Fruit fly (Drosophila melanogaster) whole organism, embryonic: ENCODE results near the gene Tpr2.

Source experiments
- CG10209 ChIP-seq: fragments of 200-800 bp; sonication (Bioruptor generic); optimal IDR thresholded peaks from 3 replicates; lab custom pipeline; 2017; ENCODE audit warnings: missing biosample characterization, mild to moderate bottlenecking, missing genetic modification characterization, missing genetic modification reagents
- CG11398 ChIP-seq: fragments of 200-800 bp; sonication (Bioruptor generic); optimal IDR thresholded peaks from 2 replicates; lab custom pipeline; 2016; ENCODE audit warnings: missing biosample characterization, missing genetic modification characterization
- CG12155 ChIP-seq: fragments of 200-800 bp; sonication (Bioruptor generic); optimal IDR thresholded peaks from 3 replicates; lab custom pipeline; 2016; ENCODE audit warnings: missing biosample characterization, missing genetic modification characterization
- CG13424 ChIP-seq: fragments of 200-800 bp; sonication (Bioruptor generic); optimal IDR thresholded peaks from 2 replicates; lab custom pipeline; 2019; ENCODE audit warnings: missing biosample characterization, mild to moderate bottlenecking, missing genetic modification characterization, moderate library complexity
- CG15601 ChIP-seq: fragments of 200-800 bp; sonication (Bioruptor generic); optimal IDR thresholded peaks from 3 replicates; lab custom pipeline; 2019; ENCODE audit warnings: missing biosample characterization, mild to moderate bottlenecking, missing genetic modification characterization, moderate library complexity
- CG1602 ChIP-seq: fragments of 200-800 bp; sonication (Bioruptor generic); optimal IDR thresholded peaks from 3 replicates; lab custom pipeline; 2016; ENCODE audit warnings: missing biosample characterization, missing genetic modification characterization
- CG1647 ChIP-seq: fragments of 200-800 bp; sonication (Bioruptor generic); optimal IDR thresholded peaks from 3 replicates; lab custom pipeline; 2016; ENCODE audit warnings: missing biosample characterization, missing genetic modification characterization
- CG32532 ChIP-seq: fragments of 200-800 bp; sonication (Bioruptor generic); IDR thresholded peaks from 2 replicates; pipeline ENCODE4 v1.3.6; 2022; ENCODE audit warnings: missing biosample characterization, missing genetic modification characterization
- CG4424 ChIP-seq: fragments of 200-800 bp; sonication (Bioruptor generic); optimal IDR thresholded peaks from 3 replicates; lab custom pipeline; 2016; ENCODE audit warnings: missing biosample characterization, missing genetic modification characterization
- CG4854 ChIP-seq: fragments of 200-800 bp; sonication (Bioruptor generic); optimal IDR thresholded peaks from 2 replicates; lab custom pipeline; 2016; ENCODE audit warnings: missing biosample characterization, missing genetic modification characterization, inconsistent platforms
- CG6654 ChIP-seq: fragments of 200-800 bp; sonication (Bioruptor generic); optimal IDR thresholded peaks from 2 replicates; lab custom pipeline; 2017; ENCODE audit warnings: missing biosample characterization, mild to moderate bottlenecking, missing genetic modification characterization
- CG7745 ChIP-seq: fragments of 200-800 bp; sonication (Bioruptor generic); optimal IDR thresholded peaks from 2 replicates; lab custom pipeline; 2018; ENCODE audit warnings: missing biosample characterization, mild to moderate bottlenecking, missing genetic modification characterization, moderate library complexity
- CG7987 ChIP-seq: fragments of 200-800 bp; sonication (Bioruptor generic); optimal IDR thresholded peaks from 2 replicates; lab custom pipeline; 2018; ENCODE audit warnings: missing biosample characterization, mild to moderate bottlenecking, missing genetic modification characterization, moderate library complexity
- CG8359 ChIP-seq: fragments of 200-800 bp; sonication (Bioruptor generic); optimal IDR thresholded peaks from 2 replicates; lab custom pipeline; 2017; ENCODE audit warnings: missing biosample characterization, mild to moderate bottlenecking, missing genetic modification characterization, borderline replicate concordance
- CG8944 ChIP-seq: fragments of 200-800 bp; sonication (Bioruptor generic); optimal IDR thresholded peaks from 3 replicates; lab custom pipeline; 2016; ENCODE audit warnings: missing biosample characterization, missing genetic modification characterization
- CG9932 ChIP-seq: fragments of 200-800 bp; sonication (Bioruptor generic); IDR thresholded peaks from 2 replicates; pipeline ENCODE4 v1.3.6; 2022; ENCODE audit warnings: missing biosample characterization, missing genetic modification characterization
- CHES-1-like ChIP-seq: fragments of 200-800 bp; sonication (Bioruptor generic); optimal IDR thresholded peaks from 2 replicates; lab custom pipeline; 2016; ENCODE audit warnings: missing biosample characterization, missing genetic modification characterization
- CkIIα-i1 ChIP-seq: fragments of 200-800 bp; sonication (Bioruptor generic); IDR thresholded peaks from 2 replicates; pipeline ENCODE4 v1.3.6; 2022; ENCODE audit warnings: missing biosample characterization, missing genetic modification characterization
- CrebB ChIP-seq: fragments of 200-800 bp; sonication (Bioruptor generic); optimal IDR thresholded peaks from 3 replicates; lab custom pipeline; 2018; ENCODE audit warnings: missing biosample characterization, mild to moderate bottlenecking, missing genetic modification characterization
- Dad ChIP-seq: fragments of 200-800 bp; sonication (Bioruptor generic); optimal IDR thresholded peaks from 3 replicates; lab custom pipeline; 2016; ENCODE audit warnings: missing biosample characterization, missing genetic modification characterization
- Dfd ChIP-seq, 2 experiments: fragments of >200 bp; optimal IDR thresholded peaks; 2 replicates each; lab custom pipeline; 2017; ENCODE audit warnings: missing biosample characterization in 2 of 2, missing genetic modification characterization in 2 of 2
- Dip2 ChIP-seq: fragments of 200-800 bp; sonication (Bioruptor generic); IDR thresholded peaks from 2 replicates; pipeline ENCODE4 v1.3.6; 2022; ENCODE audit warnings: missing biosample characterization, missing genetic modification characterization
- Fer3 ChIP-seq: fragments of 200-800 bp; sonication (Bioruptor generic); optimal IDR thresholded peaks from 2 replicates; lab custom pipeline; 2018; ENCODE audit warnings: missing biosample characterization, mild to moderate bottlenecking, missing genetic modification characterization, moderate library complexity
- Hey ChIP-seq: fragments of 200-800 bp; sonication (Bioruptor generic); optimal IDR thresholded peaks from 3 replicates; lab custom pipeline; 2018; ENCODE audit warnings: missing biosample characterization, mild to moderate bottlenecking, missing genetic modification characterization
- Hmx ChIP-seq: fragments of 200-800 bp; sonication (Bioruptor generic); optimal IDR thresholded peaks from 2 replicates; lab custom pipeline; 2016; ENCODE audit warnings: missing biosample characterization, missing genetic modification characterization
- Lim3 ChIP-seq: fragments of 200-800 bp; sonication (Bioruptor generic); IDR thresholded peaks from 2 replicates; pipeline ENCODE4 v1.3.6; 2022; ENCODE audit warnings: missing biosample characterization, missing genetic modification characterization
- MESR4 ChIP-seq: fragments of 200-800 bp; sonication (Bioruptor generic); optimal IDR thresholded peaks from 2 replicates; lab custom pipeline; 2018; ENCODE audit warnings: missing biosample characterization, mild to moderate bottlenecking, missing genetic modification characterization, moderate library complexity
- MTF-1 ChIP-seq: fragments of 200-800 bp; sonication (Bioruptor generic); optimal IDR thresholded peaks from 2 replicates; lab custom pipeline; 2018; ENCODE audit warnings: missing biosample characterization, mild to moderate bottlenecking, missing genetic modification characterization, borderline replicate concordance
- Neu2 ChIP-seq: fragments of 200-800 bp; sonication (Bioruptor generic); optimal IDR thresholded peaks from 3 replicates; lab custom pipeline; 2016; ENCODE audit warnings: missing biosample characterization, missing genetic modification characterization, borderline replicate concordance
- Ptx1 ChIP-seq: fragments of 200-800 bp; sonication (Bioruptor generic); IDR thresholded peaks from 2 replicates; pipeline ENCODE4 v1.3.6; 2022; ENCODE audit warnings: missing biosample characterization, missing genetic modification characterization
- Stat92E ChIP-seq, 3 experiments: fragments of >200 bp in 2 of 3; fragments of 200-800 bp in 1 of 3; sonication (Bioruptor generic) in 1 of 3; optimal IDR thresholded peaks; 2 replicates each; lab custom pipeline; 2017 to 2019; ENCODE audit warnings: missing biosample characterization in 3 of 3, missing genetic modification characterization in 3 of 3, mild to moderate bottlenecking in 1 of 3, moderate library complexity in 1 of 3
- ase ChIP-seq: fragments of 200-800 bp; sonication (Bioruptor generic); IDR thresholded peaks from 3 replicates; pipeline ENCODE4 v1.3.6; 2022; ENCODE audit warnings: missing biosample characterization, missing genetic modification characterization
- ato ChIP-seq: fragments of 200-800 bp; sonication (Bioruptor generic); IDR thresholded peaks from 2 replicates; pipeline ENCODE4 v1.3.6; 2022; ENCODE audit warnings: missing biosample characterization, missing genetic modification characterization; ENCODE audit not compliant: partially characterized antibody
- bab2 ChIP-seq: fragments of 200-800 bp; sonication (Bioruptor generic); optimal IDR thresholded peaks from 2 replicates; lab custom pipeline; 2016; ENCODE audit warnings: missing biosample characterization, missing genetic modification characterization
- corto ChIP-seq: fragments of 200-800 bp; sonication (Bioruptor generic); optimal IDR thresholded peaks from 2 replicates; lab custom pipeline; 2016; ENCODE audit warnings: missing biosample characterization, mild to moderate bottlenecking, missing genetic modification characterization, moderate library complexity
- ems ChIP-seq: fragments of 200-800 bp; sonication (Bioruptor generic); optimal IDR thresholded peaks from 3 replicates; lab custom pipeline; 2016; ENCODE audit warnings: missing biosample characterization, missing genetic modification characterization
- gcm ChIP-seq: fragments of 200-800 bp; sonication (Bioruptor generic); optimal IDR thresholded peaks from 2 replicates; lab custom pipeline; 2019; ENCODE audit warnings: missing biosample characterization, mild to moderate bottlenecking, missing genetic modification characterization, moderate library complexity
- gfzf ChIP-seq: fragments of 200-800 bp; sonication (Bioruptor generic); optimal IDR thresholded peaks from 2 replicates; lab custom pipeline; 2016; ENCODE audit warnings: missing biosample characterization, mild to moderate bottlenecking, missing genetic modification characterization, moderate library complexity
- ham ChIP-seq: fragments of 200-800 bp; sonication (Bioruptor generic); IDR thresholded peaks from 2 replicates; pipeline ENCODE4 v1.3.6; 2022; ENCODE audit warnings: missing biosample characterization, missing genetic modification characterization
- kay ChIP-seq: fragments of 200-800 bp; sonication (Bioruptor generic); optimal IDR thresholded peaks from 2 replicates; lab custom pipeline; 2016; ENCODE audit warnings: missing biosample characterization, missing genetic modification characterization
- knrl ChIP-seq: fragments of 200-800 bp; sonication (Bioruptor generic); IDR thresholded peaks from 3 replicates; pipeline ENCODE4 v1.3.6; 2022; ENCODE audit warnings: missing biosample characterization, missing genetic modification characterization; ENCODE audit not compliant: partially characterized antibody
- lilli ChIP-seq: fragments of 200-800 bp; sonication (Bioruptor generic); optimal IDR thresholded peaks from 3 replicates; lab custom pipeline; 2016; ENCODE audit warnings: missing biosample characterization, missing genetic modification characterization
- org-1 ChIP-seq: fragments of 200-800 bp; sonication (Bioruptor generic); optimal IDR thresholded peaks from 2 replicates; lab custom pipeline; 2017; ENCODE audit warnings: missing biosample characterization, missing genetic modification characterization
- pfk ChIP-seq: fragments of 200-800 bp; sonication (Bioruptor generic); optimal IDR thresholded peaks from 2 replicates; lab custom pipeline; 2018; ENCODE audit warnings: missing biosample characterization, mild to moderate bottlenecking, missing genetic modification characterization, moderate library complexity
- prd ChIP-seq, 3 experiments: fragments of >200 bp in 2 of 3; fragments of 200-800 bp in 1 of 3; sonication (Bioruptor generic) in 1 of 3; optimal IDR thresholded peaks in 2 of 3; IDR thresholded peaks in 1 of 3; 2 replicates in 2 of 3; 3 replicates in 1 of 3; pipeline versions ENCODE4 v1.3.6 to Lab custom; 2017 to 2022; ENCODE audit warnings: missing biosample characterization in 1 of 3, missing genetic modification characterization in 1 of 3
- sens ChIP-seq: fragments of 200-800 bp; sonication (Bioruptor generic); peaks from one replicate; lab custom pipeline; 2016; ENCODE audit warnings: missing biosample characterization, missing genetic modification characterization
- sisA ChIP-seq: fragments of 200-800 bp; sonication (Bioruptor generic); IDR thresholded peaks from 2 replicates; pipeline ENCODE4 v1.3.6; 2022; ENCODE audit warnings: missing biosample characterization, missing genetic modification characterization
- vvl ChIP-seq: fragments of 200-800 bp; sonication (Bioruptor generic); IDR thresholded peaks from 2 replicates; pipeline ENCODE4 v1.3.6; 2022; ENCODE audit warnings: missing biosample characterization, missing genetic modification characterization
- wek ChIP-seq: fragments of 200-800 bp; sonication (Bioruptor generic); optimal IDR thresholded peaks from 3 replicates; lab custom pipeline; 2018; ENCODE audit warnings: missing biosample characterization, mild to moderate bottlenecking, missing genetic modification characterization, moderate library complexity

Gene Tpr2

dm6 chr2L:16492617-16493203 is 1.4 kb downstream of the Tpr2 start (continued):
- TF ChIP-seq ato (GFP tag; lab: Robert Waterston, UW) (no peak), CrebB (peak; percentile 75), CG1647 (no peak), corto (GFP tag; lab: Kevin White, UChicago) (peak; percentile 75), sisA (GFP tag; lab: Robert Waterston, UW) (peak; percentile 61), CG32532 (GFP tag; lab: Robert Waterston, UW) (peak; percentile 76), Neu2 (GFP tag; lab: Kevin White, UChicago) (no peak), ems (GFP tag; lab: Kevin White, UChicago) (peak; percentile 77), CG7987 (no peak), CG8944 (GFP tag; lab: Kevin White, UChicago) (peak; percentile 58), CG15601 (tag; lab: Kevin White, UChicago) (peak; percentile 64), MESR4 (peak; percentile 7), CG11398 (no peak), Fer3 (peak; percentile 76), CG9932 (GFP tag; lab: Robert Waterston, UW) (peak; percentile 44; the same call in 1 of the 2 replicates), vvl (GFP tag; lab: Robert Waterston, UW) (peak; percentile 82), gfzf (GFP tag; lab: Kevin White, UChicago) (no peak), Dad (GFP tag; lab: Kevin White, UChicago) (peak; percentile 58), gcm (peak; percentile 80), CG7745 (tag; lab: Kevin White, UChicago) (no peak), CG13424 (tag; lab: Kevin White, UChicago) (peak; percentile 86), Hey (tag; lab: Kevin White, UChicago) (peak; percentile 11), CG10209 (GFP tag; lab: Kevin White, UChicago) (peak; percentile 79), wek (GFP tag; lab: Kevin White, UChicago) (peak; percentile 43), CG6654 (GFP tag; lab: Kevin White, UChicago) (peak; percentile 84), knrl (GFP tag; lab: Robert Waterston, UW) (no peak), Dip2 (GFP tag; lab: Robert Waterston, UW) (no peak), CHES-1-like (GFP tag; lab: Kevin White, UChicago) (peak; percentile 57), sens (GFP tag; lab: Kevin White, UChicago) (peak; percentile 94), Hmx (no peak), org-1 (GFP tag; lab: Kevin White, UChicago) (peak; percentile 67), lilli (GFP tag; lab: Kevin White, UChicago) (peak; percentile 77), CG1602 (GFP tag; lab: Kevin White, UChicago) (peak; percentile 64), Stat92E (GFP tag; optimal IDR thresholded peaks at IDR 0.05; lab: Kevin White, UChicago) (peak in 1 of 3 experiments; percentile 27), prd (optimal IDR thresholded peaks at IDR 0.05; lab: Kevin White, UChicago) (no peak), prd (GFP tag; IDR thresholded peaks at IDR 0.05; lab: Robert Waterston, UW) (peak; percentile 85), CG8359 (peak; percentile 39), bab2 (GFP tag; lab: Kevin White, UChicago) (peak; percentile 68), CG4854 (GFP tag; lab: Kevin White, UChicago) (peak; percentile 25), ham (GFP tag; lab: Robert Waterston, UW) (no peak), MTF-1 (peak; percentile 59), Lim3 (GFP tag; lab: Robert Waterston, UW) (no peak), Dfd (GFP tag; optimal IDR thresholded peaks at IDR 0.05; lab: Kevin White, UChicago) (no peak), CG12155 (GFP tag; lab: Kevin White, UChicago) (peak; percentile 66), ase (GFP tag; lab: Robert Waterston, UW) (peak; percentile 59; the same call in 1 of the 3 replicates), CG4424 (GFP tag; lab: Kevin White, UChicago) (peak; percentile 75), Ptx1 (GFP tag; lab: Robert Waterston, UW) (peak; percentile 87), kay (peak; percentile 38), pfk (no peak), CkIIα-i1 (GFP tag; lab: Robert Waterston, UW) (no peak)
